Worm (Caenorhabditis elegans): ENCODE data around the gene F07C3.9.

F07C3.9 gene

ce11 chrV:9212499-9212898, 41.9 kb downstream of the F07C3.9 start (continued):
- TF ChIP-seq ets-5 (GFP tag; IDR thresholded peaks at IDR 0.05) (no peak), ama-1 (optimal IDR thresholded peaks at IDR 0.05) (no peak), sox-4 (tag; optimal IDR thresholded peaks at IDR 0.05) (no peak), fos-1 (tag; optimal IDR thresholded peaks at IDR 0.05) (peak; percentile 4), egl-27 (tag; optimal IDR thresholded peaks at IDR 0.05) (no peak), rnt-1 (tag; optimal IDR thresholded peaks at IDR 0.05) (peak; percentile 36), hpl-2 (GFP tag; optimal IDR thresholded peaks at IDR 0.05) (no peak), aly-2 (tag; optimal IDR thresholded peaks at IDR 0.05) (no peak), unc-30 (tag; optimal IDR thresholded peaks at IDR 0.05) (no peak), sptf-1 (tag; optimal IDR thresholded peaks at IDR 0.05) (no peak), unc-130 (tag; optimal IDR thresholded peaks at IDR 0.05) (no peak), nhr-71 (tag; optimal IDR thresholded peaks at IDR 0.05) (peak; percentile 59), lin-35 (GFP tag; optimal IDR thresholded peaks at IDR 0.05) (peak; percentile 66 to 84), lin-13 (GFP tag; optimal IDR thresholded peaks at IDR 0.05) (peak; percentile 44), snu-23 (GFP tag; optimal IDR thresholded peaks at IDR 0.05) (peak; percentile 73), isw-1 (GFP tag; IDR thresholded peaks at IDR 0.05) (no peak), blmp-1 (tag; optimal IDR thresholded peaks at IDR 0.05) (peak; percentile 70), C16A3.4 (tag; optimal IDR thresholded peaks at IDR 0.05) (peak; percentile 73), ceh-82 (tag; optimal IDR thresholded peaks at IDR 0.05) (peak in 2 of 3 experiments; percentile 18 to 72), nhr-11 (tag; optimal IDR thresholded peaks at IDR 0.05) (no peak), lin-15B (tag; optimal IDR thresholded peaks at IDR 0.05) (peak; percentile 68), nhr-90 (tag; optimal IDR thresholded peaks at IDR 0.05; ENCODE audit: poor library complexity) (no peak), mdl-1 (tag; optimal IDR thresholded peaks at IDR 0.05) (peak in 1 of 2 experiments; percentile 60), nhr-76 (tag; optimal IDR thresholded peaks at IDR 0.05) (no peak), pax-3 (tag; optimal IDR thresholded peaks at IDR 0.05) (no peak), nhr-12 (tag; optimal IDR thresholded peaks at IDR 0.05) (no peak), vab-15 (tag; optimal IDR thresholded peaks at IDR 0.05) (peak; percentile 9), elt-3 (tag; optimal IDR thresholded peaks at IDR 0.05) (peak in 1 of 6 experiments; percentile 48), ceh-88 (GFP tag; IDR thresholded peaks at IDR 0.05) (no peak), nhr-237 (tag; optimal IDR thresholded peaks at IDR 0.05) (no peak), zag-1 (tag; optimal IDR thresholded peaks at IDR 0.05) (no peak), ztf-4 (tag; optimal IDR thresholded peaks at IDR 0.05) (no peak), nhr-20 (tag; optimal IDR thresholded peaks at IDR 0.05) (peak; percentile 65), dpl-1 (GFP tag; optimal IDR thresholded peaks at IDR 0.05) (peak; percentile 36 to 75 (median 41)), irx-1 (tag; optimal IDR thresholded peaks at IDR 0.05) (no peak), grh-1 (GFP tag; IDR thresholded peaks at IDR 0.05) (no peak), pqm-1 (tag; optimal IDR thresholded peaks at IDR 0.05) (no peak), C04F5.9 (tag; optimal IDR thresholded peaks at IDR 0.05) (no peak), nhr-84 (tag; optimal IDR thresholded peaks at IDR 0.05) (no peak), lin-39 (tag; optimal IDR thresholded peaks at IDR 0.05) (no peak), ztf-11 (tag; optimal IDR thresholded peaks at IDR 0.05) (no peak), fkh-10 (GFP tag; optimal IDR thresholded peaks at IDR 0.05) (no peak), tbx-2 (tag; optimal IDR thresholded peaks at IDR 0.05) (peak; percentile 5), elt-2 (tag; optimal IDR thresholded peaks at IDR 0.05) (no peak), mef-2 (tag; optimal IDR thresholded peaks at IDR 0.05) (no peak), alr-1 (tag; optimal IDR thresholded peaks at IDR 0.05; ENCODE audit: borderline replicate concordance) (no peak), unc-62 (GFP tag; optimal IDR thresholded peaks at IDR 0.05) (no peak), skn-1 (tag; optimal IDR thresholded peaks at IDR 0.05) (peak; percentile 47), C34B4.2 (tag; optimal IDR thresholded peaks at IDR 0.05) (no peak), lin-14 (GFP tag; optimal IDR thresholded peaks at IDR 0.05) (peak; percentile 90), egl-13 (tag; optimal IDR thresholded peaks at IDR 0.05) (no peak), nhr-85 (tag) (peak; percentile 23), nhr-28 (tag; optimal IDR thresholded peaks at IDR 0.05) (no peak), hlh-17 (GFP tag; optimal IDR thresholded peaks at IDR 0.05; ENCODE audit: borderline replicate concordance) (no peak)
